Worm (Caenorhabditis elegans) whole organism, late embryonic: ENCODE measurements around the gene fbxa-79.

Source experiments
- T23F11.4 ChIP-seq: fragments of 200-800 bp; sonication (Bioruptor generic); optimal IDR thresholded peaks from 2 replicates; lab custom pipeline; 2018; ENCODE audit warnings: mild to moderate bottlenecking, missing genetic modification characterization, missing compliant biosample characterization
- Y22D7AL.16 ChIP-seq: sonication (generic microtip); optimal IDR thresholded peaks from 2 replicates; lab custom pipeline; 2016; ENCODE audit warnings: missing genetic modification characterization, missing compliant biosample characterization
- ahr-1 ChIP-seq: sonication (generic microtip); optimal IDR thresholded peaks from 2 replicates; lab custom pipeline; 2016; ENCODE audit warnings: missing genetic modification characterization, missing compliant biosample characterization
- ceh-31 ChIP-seq: sonication (generic microtip); optimal IDR thresholded peaks from 2 replicates; lab custom pipeline; 2016; ENCODE audit warnings: missing genetic modification characterization, missing compliant biosample characterization
- ceh-34 ChIP-seq: sonication (generic microtip); optimal IDR thresholded peaks from 2 replicates; lab custom pipeline; 2016; ENCODE audit warnings: mild to moderate bottlenecking, missing genetic modification characterization, missing compliant biosample characterization
- ceh-45 ChIP-seq: fragments of 200-800 bp; sonication (Bioruptor generic); IDR thresholded peaks from 2 replicates; pipeline ENCODE4 v1.3.6; 2022; ENCODE audit warnings: missing genetic modification reagents, missing genetic modification characterization, missing compliant biosample characterization
- ceh-9 ChIP-seq: sonication (generic microtip); optimal IDR thresholded peaks from 2 replicates; lab custom pipeline; 2016; ENCODE audit warnings: mild to moderate bottlenecking, missing genetic modification characterization, inconsistent platforms, missing compliant biosample characterization
- dve-1 ChIP-seq: sonication (generic microtip); optimal IDR thresholded peaks from 2 replicates; lab custom pipeline; 2017; ENCODE audit warnings: antibody characterized with exemption, mild to moderate bottlenecking, missing genetic modification characterization, missing compliant biosample characterization
- elt-2 ChIP-seq: sonication (generic microtip); optimal IDR thresholded peaks from 2 replicates; lab custom pipeline; 2016; ENCODE audit warnings: missing genetic modification reagents, missing genetic modification characterization, missing compliant biosample characterization
- elt-4 ChIP-seq: sonication (generic microtip); optimal IDR thresholded peaks from 2 replicates; lab custom pipeline; 2016; ENCODE audit warnings: missing genetic modification characterization, missing compliant biosample characterization
- ets-4 ChIP-seq: sonication (generic microtip); optimal IDR thresholded peaks from 2 replicates; lab custom pipeline; 2016; ENCODE audit warnings: missing genetic modification characterization, missing compliant biosample characterization
- fkh-10 ChIP-seq: fragments of 150-350 bp; optimal IDR thresholded peaks from 2 replicates; lab custom pipeline; 2014; ENCODE audit warnings: missing biosample characterization, missing genetic modification reagents, missing genetic modification characterization
- gmeb-2 ChIP-seq: sonication (generic microtip); optimal IDR thresholded peaks from 2 replicates; lab custom pipeline; 2016; ENCODE audit warnings: missing genetic modification characterization, inconsistent platforms, missing compliant biosample characterization
- hlh-13 ChIP-seq: fragments of 200-800 bp; sonication (Bioruptor generic); optimal IDR thresholded peaks from 2 replicates; lab custom pipeline; 2018; ENCODE audit warnings: mild to moderate bottlenecking, missing genetic modification characterization, missing compliant biosample characterization
- hlh-6 ChIP-seq: sonication (generic microtip); optimal IDR thresholded peaks from 2 replicates; lab custom pipeline; 2016; ENCODE audit warnings: missing genotype, missing genetic modification characterization, missing compliant biosample characterization
- odd-2 ChIP-seq: sonication (generic microtip); optimal IDR thresholded peaks from 2 replicates; lab custom pipeline; 2017; ENCODE audit warnings: antibody characterized with exemption, mild to moderate bottlenecking, missing genetic modification characterization, missing compliant biosample characterization
- pat-9 ChIP-seq: fragments of 200-800 bp; sonication (Bioruptor generic); optimal IDR thresholded peaks from 2 replicates; lab custom pipeline; 2018; ENCODE audit warnings: mild to moderate bottlenecking, missing genetic modification characterization, moderate library complexity, missing compliant biosample characterization
- pax-1 ChIP-seq: fragments of 150-350 bp; optimal IDR thresholded peaks from 2 replicates; lab custom pipeline; 2014; ENCODE audit warnings: missing biosample characterization, missing genetic modification characterization
- pha-2 ChIP-seq: sonication (generic microtip); optimal IDR thresholded peaks from 2 replicates; lab custom pipeline; 2017; ENCODE audit warnings: mild to moderate bottlenecking, missing genetic modification characterization, missing compliant biosample characterization
- pqm-1 ChIP-seq: sonication (generic microtip); optimal IDR thresholded peaks from 2 replicates; lab custom pipeline; 2016; ENCODE audit warnings: missing genetic modification characterization, missing compliant biosample characterization
- pros-1 ChIP-seq: fragments of 150-350 bp; optimal IDR thresholded peaks from 2 replicates; lab custom pipeline; 2014; ENCODE audit warnings: missing biosample characterization, missing genetic modification reagents, missing genetic modification characterization
- ref-2 ChIP-seq: sonication (generic microtip); optimal IDR thresholded peaks from 2 replicates; lab custom pipeline; 2016; ENCODE audit warnings: missing genetic modification characterization, missing compliant biosample characterization
- sdc-2 ChIP-seq: sonication (generic microtip); optimal IDR thresholded peaks from 2 replicates; lab custom pipeline; 2016; ENCODE audit warnings: missing genotype, missing genetic modification characterization, missing compliant biosample characterization
- sox-4 ChIP-seq: sonication (generic microtip); optimal IDR thresholded peaks from 2 replicates; lab custom pipeline; 2017; ENCODE audit warnings: mild to moderate bottlenecking, missing genetic modification characterization, inconsistent platforms, missing compliant biosample characterization
- syd-9 ChIP-seq: sonication (generic microtip); optimal IDR thresholded peaks from 2 replicates; lab custom pipeline; 2016; ENCODE audit warnings: mild to moderate bottlenecking, missing genetic modification characterization, moderate library complexity, missing compliant biosample characterization
- ttx-3 ChIP-seq: sonication (generic microtip); optimal IDR thresholded peaks from 2 replicates; lab custom pipeline; 2016; ENCODE audit warnings: missing genetic modification reagents, missing genetic modification characterization, missing compliant biosample characterization
- unc-3 ChIP-seq, 2 experiments: fragments of 200-800 bp in 1 of 2; sonication (Bioruptor generic) in 1 of 2; sonication (generic microtip) in 1 of 2; conservative IDR thresholded peaks in 1 of 2; optimal IDR thresholded peaks in 1 of 2; 2 replicates each; pipeline versions ENCODE4 v1.3.6 to Lab custom; 2016 to 2022; ENCODE audit warnings: missing compliant biosample characterization in 2 of 2, missing genetic modification characterization in 2 of 2, missing genetic modification reagents in 1 of 2
- unc-42 ChIP-seq: sonication (generic microtip); optimal IDR thresholded peaks from 2 replicates; lab custom pipeline; 2016; ENCODE audit warnings: missing genotype, missing genetic modification characterization, missing compliant biosample characterization
- unc-55 ChIP-seq: sonication (generic microtip); optimal IDR thresholded peaks from 2 replicates; lab custom pipeline; 2017; ENCODE audit warnings: missing biosample characterization, missing genetic modification reagents, missing genetic modification characterization
- unc-86 ChIP-seq: sonication (generic microtip); optimal IDR thresholded peaks from 2 replicates; lab custom pipeline; 2016; ENCODE audit warnings: missing genetic modification characterization, missing compliant biosample characterization
- zip-5 ChIP-seq: sonication (generic microtip); optimal IDR thresholded peaks from 2 replicates; lab custom pipeline; 2016; ENCODE audit warnings: missing genetic modification characterization, missing compliant biosample characterization

Gene fbxa-79

DNA sequence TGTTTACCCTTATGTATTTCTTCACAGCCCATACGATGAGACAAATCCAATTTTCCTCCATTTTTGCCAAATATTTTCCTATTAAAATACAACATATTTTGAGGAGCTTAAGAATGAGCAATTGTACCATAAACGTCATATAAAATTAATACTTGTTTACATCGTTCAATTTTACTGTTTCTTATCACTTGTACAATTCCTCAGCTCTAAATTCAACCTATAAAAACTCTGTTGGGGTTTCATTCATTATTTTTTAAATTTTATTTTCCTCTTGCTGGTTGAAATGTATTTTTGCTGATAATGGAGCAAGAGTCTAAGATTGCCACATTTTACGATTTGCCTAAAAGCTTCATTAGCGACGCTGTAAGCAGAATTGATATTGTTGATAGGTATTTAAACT lies 4.7 kb downstream of the fbxa-79 start, which contains the start of gene fbxa-75:
TSS of gene fbxa-75 (plus strand) at position 301 of the 400 bp plus-strand sequence.
- TF ChIP-seq ceh-34 (no peak), Y22D7AL.16 (tag; lab: Kevin White, UChicago) (no peak), sox-4 (tag; lab: Kevin White, UChicago) (no peak), zip-5 (tag; lab: Kevin White, UChicago) (no peak), unc-86 (tag; lab: Kevin White, UChicago) (no peak), ets-4 (tag; lab: Kevin White, UChicago) (no peak), ceh-45 (no peak), pax-1 (tag; lab: Kevin White, UChicago) (no peak), elt-4 (tag; lab: Kevin White, UChicago) (no peak), T23F11.4 (GFP tag; lab: Kevin White, UChicago) (no peak), odd-2 (tag; lab: Kevin White, UChicago) (no peak), pros-1 (tag; lab: Kevin White, UChicago) (no peak), pqm-1 (tag; lab: Kevin White, UChicago) (no peak), dve-1 (tag; lab: Kevin White, UChicago) (no peak), elt-2 (tag; lab: Kevin White, UChicago) (no peak), pha-2 (tag; lab: Kevin White, UChicago) (no peak)

DNA sequence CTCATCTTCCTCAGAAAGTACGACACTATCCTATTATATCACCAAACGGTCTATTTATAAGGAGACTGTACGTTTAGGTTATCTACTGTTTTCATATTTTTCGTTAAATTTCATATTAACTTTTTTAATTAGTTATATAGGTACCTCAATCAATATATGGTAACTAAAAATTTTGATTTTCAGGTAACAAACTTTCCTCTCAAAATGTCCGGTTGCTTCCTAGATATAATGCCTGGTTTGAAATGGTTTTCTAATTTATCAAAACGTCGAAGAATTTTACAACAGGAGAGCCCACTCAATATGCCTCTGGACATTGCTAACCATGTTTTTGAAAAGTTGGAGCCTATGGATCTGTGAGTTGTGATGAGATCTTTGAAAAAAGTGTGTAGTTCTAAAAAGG lies 10.5 kb downstream of the fbxa-79 start, which contains the start of gene fbxa-28:
TSS of gene fbxa-28 (plus strand) at position 301 of the 400 bp plus-strand sequence.
- no peak for TF ChIP-seq ahr-1 (tag; lab: Kevin White, UChicago)
- no peak for TF ChIP-seq gmeb-2 (tag; lab: Kevin White, UChicago)
- TF ChIP-seq unc-3 (GFP tag; conservative IDR thresholded peaks at IDR 0.05; lab: Robert Waterston, UW) = no peak
- TF ChIP-seq unc-3 (tag; optimal IDR thresholded peaks at IDR 0.05; lab: Kevin White, UChicago) = no peak
- no peak for TF ChIP-seq zip-5 (tag; lab: Kevin White, UChicago)
- no peak for TF ChIP-seq hlh-13 (GFP tag; lab: Kevin White, UChicago)
- no peak for TF ChIP-seq unc-55 (GFP tag; lab: Kevin White, UChicago)
- no peak for TF ChIP-seq ceh-31 (tag; lab: Kevin White, UChicago)
- TF ChIP-seq hlh-6 = no peak
- no peak for TF ChIP-seq sdc-2 (tag; lab: Kevin White, UChicago)
- TF ChIP-seq fkh-10 = no peak
- TF ChIP-seq ref-2 = no peak
- no peak for TF ChIP-seq ceh-9 (tag; lab: Kevin White, UChicago)
- no peak for TF ChIP-seq ttx-3 (tag; lab: Kevin White, UChicago)
- no peak for TF ChIP-seq unc-42 (tag; lab: Kevin White, UChicago)

DNA sequence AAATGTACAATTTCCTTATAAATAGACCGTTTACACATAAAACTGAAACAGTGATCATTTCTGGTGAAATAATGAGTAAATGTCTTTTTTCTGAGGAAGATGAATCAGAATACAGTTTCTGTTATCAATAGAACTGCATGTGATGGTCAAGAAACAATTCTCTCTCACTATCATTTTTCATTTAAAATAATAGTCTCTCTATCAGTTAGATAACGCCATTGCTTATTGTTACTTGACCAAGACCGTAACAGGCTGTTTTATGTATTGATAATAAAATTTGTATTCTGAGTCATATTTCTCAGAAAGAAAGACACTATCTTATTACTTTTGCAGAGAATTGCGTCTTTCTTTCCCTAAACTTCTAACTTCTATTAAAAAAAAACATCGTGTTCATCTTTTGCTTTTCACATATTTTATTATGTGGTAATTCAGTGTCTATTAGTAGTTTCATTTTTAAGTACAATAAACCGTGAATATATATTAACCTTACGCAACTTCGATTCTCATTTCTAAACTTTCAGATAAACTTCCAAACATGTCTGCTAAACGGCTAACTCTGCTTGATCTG lies 12.9 kb downstream of the fbxa-79 start, which contains the start of gene fbxa-35:
TSS of gene fbxa-35 (plus strand) at position 518 of the 568 bp plus-strand sequence.
- peak; percentile 65 for TF ChIP-seq elt-2 (tag; lab: Kevin White, UChicago)
- TF ChIP-seq unc-42 (tag; lab: Kevin White, UChicago) = no peak

DNA sequence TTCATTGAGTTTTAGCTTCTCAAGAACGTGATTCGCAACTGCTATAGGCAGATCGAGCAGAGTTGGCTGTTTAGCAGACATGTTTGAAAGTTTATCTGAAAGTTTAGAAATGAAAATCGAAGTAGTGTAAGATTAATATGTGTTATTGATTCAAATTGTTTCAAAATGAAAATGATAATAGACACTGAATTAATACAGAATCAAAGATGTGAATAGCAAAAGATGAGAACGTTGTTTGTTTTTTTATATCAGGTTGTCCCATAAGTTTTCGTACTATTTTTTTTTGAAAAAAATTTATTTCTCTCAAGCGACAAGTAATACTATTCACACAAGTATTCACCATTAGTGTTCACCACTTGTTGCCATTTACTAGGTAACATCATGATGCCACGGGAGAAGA lies 15.0 kb downstream of the fbxa-79 start, which contains the start of gene fbxa-36:
TSS of gene fbxa-36 (minus strand) at position 101 of the 400 bp plus-strand sequence.
- TF ChIP-seq syd-9 (tag; lab: Kevin White, UChicago) (no peak), pat-9 (tag; lab: Kevin White, UChicago) (no peak), ttx-3 (tag; lab: Kevin White, UChicago) (no peak), pqm-1 (tag; lab: Kevin White, UChicago) (no peak)
- TF ChIP-seq, all 69 proteins: peak for 0

DNA sequence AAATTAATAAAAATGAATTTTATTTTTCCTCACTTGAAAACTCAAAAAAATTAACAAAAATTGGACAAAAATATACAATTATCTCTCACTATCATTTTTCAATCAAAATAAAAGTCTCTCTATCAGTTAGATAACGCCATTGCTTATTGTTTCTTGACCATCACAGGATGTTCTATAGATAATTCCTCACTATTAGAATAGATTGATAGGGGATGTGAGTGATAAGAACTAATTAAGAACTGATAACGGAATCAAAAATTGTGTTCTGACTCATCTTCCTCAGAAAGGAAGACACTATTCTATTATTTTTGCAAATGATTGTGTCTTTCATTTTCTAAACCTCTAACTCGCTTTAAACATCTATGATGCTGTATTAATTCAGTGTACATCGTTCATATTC lies 19.0 kb downstream of the fbxa-79 start:
- TF ChIP-seq elt-2 (tag; lab: Kevin White, UChicago) (peak; percentile 96), ceh-31 (tag; lab: Kevin White, UChicago) (no peak), unc-86 (tag; lab: Kevin White, UChicago) (no peak)
